Worm (Caenorhabditis elegans): ENCODE results near the gene H06A10.1.

The H06A10.1 gene

DNA sequence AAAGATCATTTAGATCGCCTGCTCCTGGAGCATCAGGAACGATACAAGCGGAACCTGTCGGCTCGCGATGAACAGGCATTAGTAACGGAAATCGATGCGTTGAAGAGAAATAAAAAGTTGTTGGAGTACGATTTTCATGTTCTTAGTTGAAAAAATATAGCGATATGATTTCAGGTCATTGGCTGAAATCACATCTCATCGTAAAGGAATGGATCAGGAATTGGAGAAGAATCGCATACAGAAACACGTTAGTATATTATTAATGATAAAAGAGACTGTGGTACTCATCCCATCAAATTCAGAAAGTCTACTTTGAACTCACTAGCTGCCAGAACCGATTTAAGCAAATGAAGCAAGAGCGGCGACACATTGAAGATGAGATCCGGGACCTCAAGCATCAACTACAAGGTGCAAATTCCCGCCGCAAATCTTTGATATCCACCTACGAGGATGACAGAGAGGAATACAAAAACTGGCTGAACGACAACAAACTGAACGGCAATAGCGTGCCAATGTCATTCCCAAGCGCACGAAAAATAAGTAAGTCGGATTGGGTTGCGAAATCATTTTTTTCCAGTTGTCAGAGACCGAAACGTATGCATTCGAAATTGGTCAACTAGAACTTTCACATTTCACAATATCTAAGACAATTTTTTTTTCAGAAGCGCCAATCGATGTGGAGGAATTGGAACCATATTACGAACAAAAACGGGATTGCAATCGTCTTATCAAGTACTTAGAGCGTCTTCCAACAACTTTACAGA is 22.9 kb downstream of the H06A10.1 start:
- TF ChIP-seq pes-1 (GFP tag; IDR thresholded peaks at IDR 0.05) = no peak
- TF ChIP-seq F13C5.2 (tag; optimal IDR thresholded peaks at IDR 0.05) = no peak
- no peak for TF ChIP-seq hnd-1 (tag; optimal IDR thresholded peaks at IDR 0.05)
- no peak for TF ChIP-seq aly-1 (tag; optimal IDR thresholded peaks at IDR 0.05)
- no peak for TF ChIP-seq ceh-13 (GFP tag; optimal IDR thresholded peaks at IDR 0.05)
- TF ChIP-seq ama-1 (optimal IDR thresholded peaks at IDR 0.05) = no peak
- no peak for TF ChIP-seq sea-1 (GFP tag; conservative IDR thresholded peaks at IDR 0.05)
- TF ChIP-seq ceh-36 (tag; optimal IDR thresholded peaks at IDR 0.05) = no peak
- no peak for TF ChIP-seq flt-1 (GFP tag; IDR thresholded peaks at IDR 0.05)
- TF ChIP-seq scrt-1 (GFP tag; IDR thresholded peaks at IDR 0.05) = no peak
- TF ChIP-seq tbx-37 (GFP tag; conservative IDR thresholded peaks at IDR 0.05) = no peak
- no peak for TF ChIP-seq tbx-11 (GFP tag; IDR thresholded peaks at IDR 0.05)
- no peak for TF ChIP-seq tra-4 (tag; optimal IDR thresholded peaks at IDR 0.05)
- no peak for TF ChIP-seq ets-7 (tag; optimal IDR thresholded peaks at IDR 0.05)
- TF ChIP-seq hmg-4 (GFP tag; optimal IDR thresholded peaks at IDR 0.05) = no peak

DNA sequence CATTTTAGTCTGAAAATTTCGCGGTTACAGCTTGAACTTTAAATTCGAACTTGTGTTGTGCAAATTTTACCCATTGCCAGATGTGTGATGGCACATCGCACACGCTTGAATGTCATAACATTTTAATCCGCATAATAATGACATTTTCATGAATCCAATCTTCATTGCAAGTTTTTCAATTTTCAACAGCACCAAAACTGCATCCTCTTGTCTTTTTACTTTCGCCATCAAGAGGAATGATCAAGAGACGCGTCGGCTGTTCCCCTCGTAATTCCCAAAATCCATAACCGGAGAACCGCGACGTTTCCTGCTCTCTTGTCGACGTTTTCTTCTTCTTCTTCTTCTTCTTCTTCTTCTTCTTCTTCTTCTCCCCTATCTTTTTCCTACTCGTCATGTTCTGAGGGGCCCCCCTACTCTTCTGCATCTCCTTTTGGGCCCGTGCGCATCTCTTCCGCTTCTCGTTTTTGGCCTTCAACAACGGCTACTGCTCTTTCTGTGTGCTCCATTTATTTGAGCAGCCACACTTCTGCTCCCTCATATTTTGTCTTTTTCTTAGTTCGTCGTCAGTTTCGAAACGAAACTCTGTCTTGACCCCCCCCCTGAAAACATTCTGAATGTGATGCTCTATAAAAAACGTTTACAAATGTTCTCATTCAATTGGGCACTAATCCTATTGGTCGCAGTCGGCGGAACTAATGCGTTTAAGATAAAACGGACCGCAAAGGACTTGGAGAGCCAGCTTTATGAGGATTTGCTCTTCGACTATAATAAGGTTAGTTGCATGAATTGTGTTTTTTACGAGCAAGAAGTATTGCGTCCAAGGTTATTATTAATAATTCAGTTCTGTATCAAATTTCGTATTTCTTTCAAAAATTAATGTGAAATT is 25.3 kb downstream of the H06A10.1 start, which contains the start of gene acr-12:
TSS of gene acr-12 (plus strand) at position 430 of the 886 bp plus-strand sequence.
- no peak for TF ChIP-seq scrt-1 (GFP tag; IDR thresholded peaks at IDR 0.05)
- peak; percentile 16 for TF ChIP-seq hmg-4 (GFP tag; optimal IDR thresholded peaks at IDR 0.05)
- no peak for TF ChIP-seq flt-1 (GFP tag; IDR thresholded peaks at IDR 0.05)

DNA sequence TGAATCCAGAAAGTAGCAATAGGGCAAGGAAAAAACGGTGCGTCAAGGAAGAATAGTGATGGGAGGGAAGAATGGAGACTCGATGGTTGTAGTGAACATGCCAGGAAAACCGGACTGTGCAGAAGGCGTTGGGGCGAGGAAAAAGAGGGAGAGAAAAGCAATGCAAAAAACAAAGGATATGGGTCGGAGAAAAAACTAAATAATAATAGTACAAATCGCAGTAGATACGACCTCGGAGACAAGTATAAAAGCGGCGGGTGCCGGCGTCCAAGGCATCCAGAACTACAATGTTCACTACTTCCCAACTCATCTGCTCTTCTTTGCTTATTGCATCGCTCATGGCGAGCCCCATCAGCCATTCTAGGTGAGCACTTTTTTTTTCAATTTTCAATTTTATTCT is 29.4 kb downstream of the H06A10.1 start, which contains the start of gene R01E6.5:
TSS of gene R01E6.5 (plus strand) at position 301 of the 400 bp plus-strand sequence.
- TF ChIP-seq ceh-13 (GFP tag; optimal IDR thresholded peaks at IDR 0.05) = no peak
- no peak for TF ChIP-seq B0310.2 (tag; optimal IDR thresholded peaks at IDR 0.05)
- TF ChIP-seq hmg-4 (GFP tag; optimal IDR thresholded peaks at IDR 0.05) = no peak
- no peak for TF ChIP-seq F13C5.2 (tag; optimal IDR thresholded peaks at IDR 0.05)
- no peak for TF ChIP-seq ets-7 (tag; optimal IDR thresholded peaks at IDR 0.05)
- no peak for TF ChIP-seq tbx-11 (GFP tag; IDR thresholded peaks at IDR 0.05)
- TF ChIP-seq hnd-1 (tag; optimal IDR thresholded peaks at IDR 0.05) = no peak
- TF ChIP-seq pes-1 (GFP tag; IDR thresholded peaks at IDR 0.05) = no peak
- TF ChIP-seq aly-1 (tag; optimal IDR thresholded peaks at IDR 0.05) = no peak
- TF ChIP-seq hmbx-1 (tag; optimal IDR thresholded peaks at IDR 0.05) = no peak
- TF ChIP-seq ama-1 (optimal IDR thresholded peaks at IDR 0.05) = no peak
- no peak for TF ChIP-seq tbx-37 (GFP tag; conservative IDR thresholded peaks at IDR 0.05)
- TF ChIP-seq flt-1 (GFP tag; IDR thresholded peaks at IDR 0.05) = no peak

DNA sequence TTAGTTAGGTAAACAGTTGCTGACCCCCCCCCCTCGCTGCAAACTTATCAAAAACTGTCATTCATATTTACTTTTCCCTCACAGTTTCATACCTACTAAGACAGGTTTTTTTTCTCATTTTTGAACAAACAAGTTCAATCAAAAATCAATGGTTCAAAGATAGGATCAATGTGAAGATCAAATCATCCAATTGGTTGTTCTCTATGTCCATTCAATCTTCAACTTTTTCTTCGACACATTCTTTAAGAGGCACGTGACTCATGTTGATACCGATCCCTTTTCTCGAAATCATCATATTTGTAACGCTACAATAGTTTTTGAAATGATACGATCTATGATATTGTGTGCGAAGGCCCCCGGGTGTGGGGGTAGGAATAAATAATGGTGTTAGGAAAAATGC is 32.4 kb downstream of the H06A10.1 start:
- no peak for TF ChIP-seq hmbx-1 (tag; optimal IDR thresholded peaks at IDR 0.05)

DNA sequence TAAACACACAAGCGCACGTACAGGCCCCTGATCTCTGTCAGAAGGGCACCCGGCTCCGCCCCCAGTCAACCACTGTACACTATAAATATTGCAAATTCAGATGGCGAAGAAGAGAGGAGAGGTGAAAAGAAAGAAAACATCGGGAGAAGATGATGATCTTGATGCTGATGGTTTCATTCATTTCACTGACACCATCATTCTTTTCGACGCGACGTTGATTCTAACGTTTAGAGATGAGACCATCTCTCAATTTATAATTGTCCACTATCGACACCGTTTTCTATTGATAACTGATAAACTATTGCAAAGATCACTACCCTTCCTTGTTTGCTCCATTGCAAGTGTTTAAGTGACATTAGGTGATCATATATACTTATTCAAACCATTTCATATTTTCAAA is 34.0 kb downstream of the H06A10.1 start:
- TF ChIP-seq hmbx-1 (tag; optimal IDR thresholded peaks at IDR 0.05) = no peak
- no peak for TF ChIP-seq sea-1 (GFP tag; conservative IDR thresholded peaks at IDR 0.05)
- no peak for TF ChIP-seq B0310.2 (tag; optimal IDR thresholded peaks at IDR 0.05)
- no peak for TF ChIP-seq aly-1 (tag; optimal IDR thresholded peaks at IDR 0.05)
- no peak for TF ChIP-seq ceh-13 (GFP tag; optimal IDR thresholded peaks at IDR 0.05)
- TF ChIP-seq ceh-36 (tag; optimal IDR thresholded peaks at IDR 0.05) = no peak

DNA sequence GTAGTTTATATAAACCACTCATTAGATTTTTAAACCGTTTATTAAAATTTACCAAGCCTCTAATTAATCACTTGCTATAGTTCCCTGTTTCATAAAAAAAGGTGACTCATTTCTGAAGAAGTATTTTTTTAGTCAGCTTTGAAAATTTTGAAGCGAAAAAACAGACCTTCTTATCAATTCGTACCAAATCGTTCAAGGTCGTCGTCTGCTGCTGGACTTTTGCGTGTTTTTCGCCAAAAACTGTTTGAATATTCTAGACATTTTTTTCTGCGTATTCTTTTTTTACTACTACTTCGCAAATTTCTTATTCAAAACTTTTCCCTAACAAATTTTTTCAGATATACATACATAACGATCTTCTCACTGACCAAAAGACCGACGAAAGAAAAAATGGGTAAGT is 34.9 kb downstream of the H06A10.1 start, which contains the start of gene cah-4:
TSS of gene cah-4 (plus strand) at position 339 of the 400 bp plus-strand sequence.
- TF ChIP-seq flt-1 (GFP tag; IDR thresholded peaks at IDR 0.05) (no peak), hnd-1 (tag; optimal IDR thresholded peaks at IDR 0.05) (no peak), ama-1 (optimal IDR thresholded peaks at IDR 0.05) (no peak), ets-7 (tag; optimal IDR thresholded peaks at IDR 0.05) (no peak), scrt-1 (GFP tag; IDR thresholded peaks at IDR 0.05) (no peak), ceh-36 (tag; optimal IDR thresholded peaks at IDR 0.05) (no peak), sea-1 (GFP tag; conservative IDR thresholded peaks at IDR 0.05) (no peak), tbx-37 (GFP tag; conservative IDR thresholded peaks at IDR 0.05) (no peak)

DNA sequence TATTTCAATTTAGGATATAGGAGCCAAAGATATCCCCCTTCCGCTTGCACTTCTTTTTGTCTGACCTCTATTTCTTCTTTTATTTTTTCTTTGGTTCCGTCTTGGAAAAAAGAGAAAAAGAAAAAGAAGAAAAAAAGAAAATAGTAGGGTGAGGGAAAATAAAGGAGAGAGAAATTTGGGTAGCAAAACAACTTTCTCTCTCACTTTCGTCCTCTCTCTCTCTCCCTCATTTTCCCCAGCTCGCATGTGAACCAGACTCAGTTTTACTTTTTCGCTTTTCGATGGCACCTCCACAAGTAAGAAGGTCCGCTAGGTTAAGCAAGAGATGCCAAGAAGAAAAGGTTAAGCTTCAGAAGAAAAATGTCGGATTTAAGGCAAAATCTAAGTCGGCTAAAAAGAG is 35.4 kb downstream of the H06A10.1 start:
- no peak for TF ChIP-seq flt-1 (GFP tag; IDR thresholded peaks at IDR 0.05)
- no peak for TF ChIP-seq ceh-13 (GFP tag; optimal IDR thresholded peaks at IDR 0.05)
- no peak for TF ChIP-seq ama-1 (optimal IDR thresholded peaks at IDR 0.05)
- no peak for TF ChIP-seq tbx-37 (GFP tag; conservative IDR thresholded peaks at IDR 0.05)
- TF ChIP-seq hnd-1 (tag; optimal IDR thresholded peaks at IDR 0.05) = no peak
- no peak for TF ChIP-seq hmg-4 (GFP tag; optimal IDR thresholded peaks at IDR 0.05)
- TF ChIP-seq tra-4 (tag; optimal IDR thresholded peaks at IDR 0.05) = no peak
- TF ChIP-seq tbx-11 (GFP tag; IDR thresholded peaks at IDR 0.05) = no peak

DNA sequence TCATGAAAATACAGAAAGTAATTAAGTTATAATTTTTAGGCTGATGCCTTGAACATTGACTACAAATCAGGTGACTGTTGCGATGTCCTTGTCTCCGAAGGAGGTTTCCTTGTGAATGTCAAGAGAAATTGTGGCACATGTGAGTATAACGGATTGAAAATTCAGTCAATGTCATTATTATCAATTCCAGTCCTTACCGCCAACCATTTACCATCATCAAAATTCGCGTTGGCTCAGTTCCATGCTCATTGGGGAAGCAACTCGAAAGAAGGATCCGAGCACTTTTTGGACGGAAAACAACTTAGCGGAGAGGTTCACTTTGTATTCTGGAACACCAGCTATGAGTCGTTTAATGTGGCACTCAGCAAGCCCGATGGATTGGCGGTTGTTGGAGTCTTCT is 36.0 kb downstream of the H06A10.1 start:
- TF ChIP-seq ama-1 (optimal IDR thresholded peaks at IDR 0.05) (no peak), hmg-4 (GFP tag; optimal IDR thresholded peaks at IDR 0.05) (no peak), B0310.2 (tag; optimal IDR thresholded peaks at IDR 0.05) (no peak), sea-1 (GFP tag; conservative IDR thresholded peaks at IDR 0.05) (no peak), ets-7 (tag; optimal IDR thresholded peaks at IDR 0.05) (no peak), pes-1 (GFP tag; IDR thresholded peaks at IDR 0.05) (no peak), hmbx-1 (tag; optimal IDR thresholded peaks at IDR 0.05) (no peak), ceh-36 (tag; optimal IDR thresholded peaks at IDR 0.05) (no peak), ceh-13 (GFP tag; optimal IDR thresholded peaks at IDR 0.05) (no peak), scrt-1 (GFP tag; IDR thresholded peaks at IDR 0.05) (no peak), F13C5.2 (tag; optimal IDR thresholded peaks at IDR 0.05) (no peak), flt-1 (GFP tag; IDR thresholded peaks at IDR 0.05) (no peak), hnd-1 (tag; optimal IDR thresholded peaks at IDR 0.05) (no peak), aly-1 (tag; optimal IDR thresholded peaks at IDR 0.05) (no peak), tbx-37 (GFP tag; conservative IDR thresholded peaks at IDR 0.05) (no peak), tra-4 (tag; optimal IDR thresholded peaks at IDR 0.05) (no peak), tbx-11 (GFP tag; IDR thresholded peaks at IDR 0.05) (no peak)
